Worm (Caenorhabditis elegans): ENCODE results near the gene zmp-1.

DNA sequence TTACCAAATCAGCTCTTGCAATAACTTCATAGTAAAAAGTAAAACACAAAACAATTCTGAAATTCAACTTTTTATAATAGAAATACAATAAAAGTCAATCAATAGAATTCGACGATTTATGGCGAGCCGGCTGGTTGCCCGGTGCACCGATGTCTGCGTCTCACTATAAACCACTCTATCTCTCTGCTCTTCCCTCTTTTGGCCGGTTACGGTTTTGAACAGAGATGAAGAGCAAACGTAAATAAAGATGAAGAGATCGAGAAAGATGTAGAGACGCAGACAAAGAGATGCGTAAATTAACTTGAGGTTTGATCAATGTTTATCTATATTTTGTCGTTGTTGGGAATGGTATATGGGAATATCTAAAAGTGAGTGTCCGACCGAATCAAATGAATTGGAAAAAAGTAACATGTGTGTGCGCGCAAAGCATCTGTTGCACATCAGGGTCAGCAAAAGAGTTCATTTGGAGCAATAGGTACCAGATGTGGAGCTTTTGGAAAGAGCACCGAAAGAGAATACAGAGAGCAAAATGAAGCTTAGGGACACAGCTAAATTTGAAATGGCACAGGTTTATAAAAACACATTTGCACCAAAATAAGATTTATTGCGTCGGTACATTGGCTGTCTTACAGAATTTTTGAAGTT, 47.6 kb upstream of the zmp-1 start:
- TF ChIP-seq ces-1 (GFP tag; optimal IDR thresholded peaks at IDR 0.05) (no peak), unc-62 (GFP tag; optimal IDR thresholded peaks at IDR 0.05) (no peak), nhr-76 (tag; optimal IDR thresholded peaks at IDR 0.05) (no peak), nhr-28 (tag; optimal IDR thresholded peaks at IDR 0.05) (no peak), mls-2 (tag; optimal IDR thresholded peaks at IDR 0.05) (no peak), elt-1 (tag; optimal IDR thresholded peaks at IDR 0.05; ENCODE audit: borderline replicate concordance, insufficient read depth) (no peak), ztf-11 (tag; optimal IDR thresholded peaks at IDR 0.05) (no peak), nhr-237 (tag; optimal IDR thresholded peaks at IDR 0.05) (no peak), nhr-12 (tag; optimal IDR thresholded peaks at IDR 0.05) (no peak), elt-3 (tag; optimal IDR thresholded peaks at IDR 0.05) (no peak), mab-5 (tag; optimal IDR thresholded peaks at IDR 0.05) (no peak), sem-2 (GFP tag; optimal IDR thresholded peaks at IDR 0.05) (no peak), snpc-4 (tag; optimal IDR thresholded peaks at IDR 0.05) (no peak), pha-4 (tag; optimal IDR thresholded peaks at IDR 0.05) (peak; percentile 67)

Measured in whole organism, mixed stage, embryonic.